Worm (Caenorhabditis elegans): ENCODE data around the gene srw-98.

The srw-98 gene

DNA sequence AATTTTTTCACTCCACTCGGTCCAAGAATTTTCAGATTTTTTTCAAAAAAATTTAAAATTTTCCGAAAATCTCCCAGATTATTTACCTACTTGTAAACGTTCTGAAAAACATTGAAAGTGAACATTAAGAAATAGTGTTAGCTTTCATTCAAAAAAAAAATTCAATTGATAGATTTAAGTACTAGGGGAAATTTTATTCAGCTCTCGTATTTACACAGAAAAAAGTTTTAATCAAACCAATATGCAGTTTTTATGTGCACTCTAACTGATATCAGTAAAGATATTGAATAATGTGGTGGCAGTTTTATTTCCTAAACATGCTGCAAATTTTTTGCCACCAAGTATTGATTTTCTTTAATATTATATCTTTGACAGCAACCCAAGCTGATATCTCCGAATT is 9.9 kb downstream of the srw-98 start, which contains the start of gene irld-42:
Gene irld-42, plus strand, starts transcription at position 301 of the 400 bp plus-strand sequence.
- TF ChIP-seq ceh-43 (GFP tag; optimal IDR thresholded peaks at IDR 0.05) (no peak), M03D4.4 (tag; optimal IDR thresholded peaks at IDR 0.05) (no peak), elt-1 (tag; optimal IDR thresholded peaks at IDR 0.05; ENCODE audit: borderline replicate concordance, insufficient read depth) (no peak), nhr-2 (tag; optimal IDR thresholded peaks at IDR 0.05) (no peak), ceh-39 (tag; optimal IDR thresholded peaks at IDR 0.05) (no peak), nhr-28 (tag; optimal IDR thresholded peaks at IDR 0.05) (no peak), cnd-1 (tag; optimal IDR thresholded peaks at IDR 0.05) (no peak), ham-2 (GFP tag; optimal IDR thresholded peaks at IDR 0.05) (no peak), pha-4 (tag; optimal IDR thresholded peaks at IDR 0.05) (no peak), nhr-12 (tag; optimal IDR thresholded peaks at IDR 0.05) (no peak), mls-2 (tag; optimal IDR thresholded peaks at IDR 0.05) (no peak), bed-3 (GFP tag; optimal IDR thresholded peaks at IDR 0.05) (no peak)

ce11 chrV:1666904-1667303 is 11.2 kb downstream of the srw-98 start, which contains the start of gene K04F1.8:
K04F1.8 (plus strand) TSS chrV:1667204.
- TF ChIP-seq sptf-1 (tag; optimal IDR thresholded peaks at IDR 0.05), result no peak
- TF ChIP-seq mep-1 (tag; optimal IDR thresholded peaks at IDR 0.05), result no peak
- no peak for TF ChIP-seq nhr-12 (tag; optimal IDR thresholded peaks at IDR 0.05)
- no peak for TF ChIP-seq drap-1 (GFP tag; optimal IDR thresholded peaks at IDR 0.05)
- no peak for TF ChIP-seq mls-2 (tag; optimal IDR thresholded peaks at IDR 0.05)
- no peak for TF ChIP-seq nhr-76 (tag; optimal IDR thresholded peaks at IDR 0.05)
- TF ChIP-seq elt-1 (tag; optimal IDR thresholded peaks at IDR 0.05; ENCODE audit: borderline replicate concordance, insufficient read depth), result no peak
- no peak for TF ChIP-seq elt-3 (tag; optimal IDR thresholded peaks at IDR 0.05)
- TF ChIP-seq nhr-2 (tag; optimal IDR thresholded peaks at IDR 0.05), result no peak
- TF ChIP-seq lin-13 (tag; optimal IDR thresholded peaks at IDR 0.05), result no peak
- no peak for TF ChIP-seq lsy-2 (tag; optimal IDR thresholded peaks at IDR 0.05)

ce11 chrV:1664921-1665320 is 13.2 kb downstream of the srw-98 start, which contains the start of gene K04F1.9:
K04F1.9 (plus strand) TSS chrV:1665221.
- TF ChIP-seq mls-2 (tag; optimal IDR thresholded peaks at IDR 0.05) (no peak), cnd-1 (tag; optimal IDR thresholded peaks at IDR 0.05) (no peak), blmp-1 (tag; optimal IDR thresholded peaks at IDR 0.05) (no peak), ztf-11 (tag; optimal IDR thresholded peaks at IDR 0.05) (no peak), ces-1 (GFP tag; optimal IDR thresholded peaks at IDR 0.05) (no peak), unc-39 (tag; optimal IDR thresholded peaks at IDR 0.05) (no peak), hlh-1 (tag; optimal IDR thresholded peaks at IDR 0.05) (no peak), snpc-4 (tag; optimal IDR thresholded peaks at IDR 0.05) (no peak), lsy-2 (tag; optimal IDR thresholded peaks at IDR 0.05) (no peak), pha-4 (tag; optimal IDR thresholded peaks at IDR 0.05) (no peak), mep-1 (tag; optimal IDR thresholded peaks at IDR 0.05) (no peak), sptf-1 (tag; optimal IDR thresholded peaks at IDR 0.05) (no peak), ham-2 (GFP tag; optimal IDR thresholded peaks at IDR 0.05) (no peak), drap-1 (GFP tag; optimal IDR thresholded peaks at IDR 0.05) (no peak), nhr-12 (tag; optimal IDR thresholded peaks at IDR 0.05) (no peak), M03D4.4 (tag; optimal IDR thresholded peaks at IDR 0.05) (no peak), unc-62 (GFP tag; optimal IDR thresholded peaks at IDR 0.05) (no peak), sem-2 (GFP tag; optimal IDR thresholded peaks at IDR 0.05) (no peak)

DNA sequence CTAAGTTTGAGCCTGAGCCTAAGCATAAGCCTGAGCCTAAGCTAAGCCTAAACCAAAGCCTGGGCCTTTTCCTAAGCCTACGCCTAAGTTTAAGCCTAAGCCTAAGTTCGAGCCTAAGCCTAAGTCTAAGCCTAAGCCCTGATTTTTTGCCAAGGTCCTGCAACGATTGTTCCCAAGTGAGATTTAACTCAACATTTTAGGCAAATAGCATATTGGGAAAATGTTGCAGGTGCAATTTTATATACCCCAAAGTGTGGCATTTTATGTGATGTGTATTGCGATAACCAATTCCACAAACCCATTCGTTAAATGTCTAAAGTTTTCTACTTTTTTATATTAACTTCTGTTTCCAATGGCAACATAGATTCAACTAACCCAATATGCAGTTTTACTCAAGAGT is 15.9 kb downstream of the srw-98 start, which contains the start of gene irld-40:
Gene irld-40, plus strand, starts transcription at position 301 of the 400 bp plus-strand sequence.
- no peak for TF ChIP-seq sem-2 (GFP tag; optimal IDR thresholded peaks at IDR 0.05)
- no peak for TF ChIP-seq M03D4.4 (tag; optimal IDR thresholded peaks at IDR 0.05)
- no peak for TF ChIP-seq cnd-1 (tag; optimal IDR thresholded peaks at IDR 0.05)
- TF ChIP-seq elt-3 (tag; optimal IDR thresholded peaks at IDR 0.05), result no peak
- TF ChIP-seq lin-32 (GFP tag; optimal IDR thresholded peaks at IDR 0.05), result no peak
- no peak for TF ChIP-seq nhr-28 (tag; optimal IDR thresholded peaks at IDR 0.05)

ce11 chrV:1654845-1655244 is 23.3 kb downstream of the srw-98 start, which contains the start of gene irld-11:
irld-11 (plus strand) TSS chrV:1655145.
- TF ChIP-seq mab-5 (tag; optimal IDR thresholded peaks at IDR 0.05), result no peak

- TF ChIP-seq ceh-43 (GFP tag; optimal IDR thresholded peaks at IDR 0.05) (no peak), lin-13 (tag; optimal IDR thresholded peaks at IDR 0.05) (no peak), nhr-28 (tag; optimal IDR thresholded peaks at IDR 0.05) (no peak), cnd-1 (tag; optimal IDR thresholded peaks at IDR 0.05) (no peak), nhr-237 (tag; optimal IDR thresholded peaks at IDR 0.05) (no peak), sem-2 (GFP tag; optimal IDR thresholded peaks at IDR 0.05) (no peak)
Observed at ce11 chrV:1651045-1651444, 27.1 kb downstream of the srw-98 start, which contains the start of gene irld-44. irld-44 (plus strand) TSS chrV:1651345.
